Worm (Caenorhabditis elegans): ENCODE data around the gene sdz-4.
"Not testable (repeated sequence)": the region's sequence is repeated elsewhere in the genome, so short reads cannot be mapped to it uniquely, and the experiment has no call there.

The sdz-4 gene

DNA sequence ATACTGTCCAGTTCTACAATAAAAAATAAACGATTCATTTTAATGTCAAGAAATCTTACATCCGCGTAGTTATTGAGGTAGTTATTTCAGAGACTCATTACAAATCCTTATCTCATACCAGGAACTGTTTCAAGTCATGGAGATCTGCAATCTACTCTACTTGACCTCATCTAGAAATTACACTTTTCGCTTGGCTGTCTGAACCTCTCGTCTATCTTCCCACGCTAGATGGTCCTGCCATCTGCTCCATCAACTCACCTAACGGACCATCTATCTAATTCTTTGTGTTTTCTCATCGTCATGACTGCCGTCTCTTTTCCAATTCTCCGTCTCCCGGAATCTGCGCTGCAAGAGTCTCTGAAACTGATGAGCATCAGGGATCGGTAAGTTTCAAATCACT is 35.5 kb downstream of the sdz-4 start, which contains the start of gene F45D11.7:
TSS of gene F45D11.7 (plus strand) at position 301 of the 400 bp plus-strand sequence.
- TF ChIP-seq ama-1 (optimal IDR thresholded peaks at IDR 0.05); tbx-37 (GFP tag; conservative IDR thresholded peaks at IDR 0.05); ets-7 (tag; optimal IDR thresholded peaks at IDR 0.05): not testable (repeated sequence)

DNA sequence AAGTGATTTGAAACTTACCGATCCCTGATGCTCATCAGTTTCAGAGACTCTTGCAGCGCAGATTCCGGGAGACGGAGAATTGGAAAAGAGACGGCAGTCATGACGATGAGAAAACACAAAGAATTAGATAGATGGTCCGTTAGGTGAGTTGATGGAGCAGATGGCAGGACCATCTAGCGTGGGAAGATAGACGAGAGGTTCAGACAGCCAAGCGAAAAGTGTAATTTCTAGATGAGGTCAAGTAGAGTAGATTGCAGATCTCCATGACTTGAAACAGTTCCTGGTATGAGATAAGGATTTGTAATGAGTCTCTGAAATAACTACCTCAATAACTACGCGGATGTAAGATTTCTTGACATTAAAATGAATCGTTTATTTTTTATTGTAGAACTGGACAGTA is 37.4 kb downstream of the sdz-4 start, which contains the start of gene F45D11.11:
TSS of gene F45D11.11 (minus strand) at position 101 of the 400 bp plus-strand sequence.
- TF ChIP-seq ama-1 (optimal IDR thresholded peaks at IDR 0.05); scrt-1 (GFP tag; IDR thresholded peaks at IDR 0.05); F13C5.2 (tag; optimal IDR thresholded peaks at IDR 0.05): not testable (repeated sequence)

DNA sequence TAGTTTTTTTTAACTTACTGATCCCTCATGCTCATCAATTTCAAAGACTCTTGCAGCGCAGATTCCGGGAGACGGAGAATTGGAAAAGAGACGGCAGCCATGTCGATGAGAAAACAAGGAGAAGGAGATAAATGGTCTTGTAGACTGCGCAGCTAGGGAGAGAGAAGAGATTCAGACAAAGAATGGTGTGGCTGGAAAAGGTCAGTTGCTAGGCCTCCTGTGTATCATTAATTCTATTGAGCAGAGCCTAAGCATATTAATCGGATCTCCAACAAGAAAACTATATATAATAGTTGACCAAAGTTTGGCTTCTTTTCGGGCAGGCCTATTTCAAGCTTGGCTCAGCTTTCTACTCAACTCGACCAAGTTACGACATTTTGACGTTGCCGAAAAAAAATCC is 40.8 kb downstream of the sdz-4 start, which contains the start of gene fbxb-29:
TSS of gene fbxb-29 (minus strand) at position 101 of the 400 bp plus-strand sequence.
- TF ChIP-seq hnd-1 (tag; optimal IDR thresholded peaks at IDR 0.05), result no peak
- TF ChIP-seq F13C5.2 (tag; optimal IDR thresholded peaks at IDR 0.05), result no peak
- TF ChIP-seq tbx-11 (GFP tag; IDR thresholded peaks at IDR 0.05), result no peak
- TF ChIP-seq flt-1 (GFP tag; IDR thresholded peaks at IDR 0.05), result no peak
- TF ChIP-seq pes-1 (GFP tag; IDR thresholded peaks at IDR 0.05), result no peak
- no peak for TF ChIP-seq ama-1 (optimal IDR thresholded peaks at IDR 0.05)
- TF ChIP-seq sea-1 (GFP tag; conservative IDR thresholded peaks at IDR 0.05), result no peak
- no peak for TF ChIP-seq ceh-36 (tag; optimal IDR thresholded peaks at IDR 0.05)
- no peak for TF ChIP-seq B0310.2 (tag; optimal IDR thresholded peaks at IDR 0.05)

DNA sequence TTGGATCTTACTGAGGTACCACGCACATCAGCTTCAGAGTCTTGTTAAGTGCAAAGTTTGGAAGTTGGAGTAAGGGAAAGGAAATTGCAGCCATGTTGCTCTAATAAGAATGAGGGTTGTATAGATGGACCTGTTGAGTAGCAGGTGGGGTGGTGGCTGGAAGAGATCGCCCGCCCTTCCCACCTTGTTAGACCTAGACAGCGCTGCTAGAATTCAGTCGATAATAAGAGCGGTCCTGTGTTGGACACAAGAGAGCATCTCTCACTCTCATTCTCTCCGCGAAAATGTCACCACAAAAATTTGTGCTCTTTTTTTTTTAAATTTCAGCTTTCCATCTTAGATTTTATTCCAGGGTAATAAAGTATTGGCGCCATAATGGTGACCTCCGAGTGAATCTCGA is 42.6 kb downstream of the sdz-4 start, which contains the start of the genes fbxb-30 and F45D11.5:
TSS of gene fbxb-30 (minus strand) at position 101 of the 400 bp plus-strand sequence.
TSS of gene F45D11.5 (plus strand) at position 352 of the 400 bp plus-strand sequence.
- TF ChIP-seq tra-4 (tag; optimal IDR thresholded peaks at IDR 0.05) (no peak), pes-1 (GFP tag; IDR thresholded peaks at IDR 0.05) (no peak), scrt-1 (GFP tag; IDR thresholded peaks at IDR 0.05) (no peak), F13C5.2 (tag; optimal IDR thresholded peaks at IDR 0.05) (no peak), tbx-11 (GFP tag; IDR thresholded peaks at IDR 0.05) (no peak), ceh-13 (GFP tag; optimal IDR thresholded peaks at IDR 0.05) (no peak), flt-1 (GFP tag; IDR thresholded peaks at IDR 0.05) (no peak), B0310.2 (tag; optimal IDR thresholded peaks at IDR 0.05) (no peak), ets-7 (tag; optimal IDR thresholded peaks at IDR 0.05) (no peak)

DNA sequence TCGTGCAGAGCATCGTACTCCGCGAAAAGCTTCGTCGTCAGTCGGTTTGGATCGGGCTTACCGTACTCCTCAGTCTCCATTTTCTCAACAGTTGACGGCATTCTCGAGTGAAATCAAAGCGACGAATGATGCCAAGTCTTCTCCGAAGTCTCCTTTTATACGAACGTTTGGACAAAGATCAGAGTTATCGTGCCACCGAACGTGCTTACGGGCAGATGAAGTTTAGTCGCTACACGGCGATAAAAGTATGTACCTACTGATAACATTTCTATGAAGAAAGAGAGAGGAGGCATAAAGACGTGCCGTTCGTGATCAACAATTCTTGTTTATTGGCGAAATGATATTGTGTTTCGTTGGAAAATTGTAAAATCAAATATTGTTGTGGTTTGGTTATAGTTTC is 47.7 kb downstream of the sdz-4 start, which contains the start of gene F45D11.14:
TSS of gene F45D11.14 (minus strand) at position 101 of the 400 bp plus-strand sequence.
- not testable (repeated sequence) for TF ChIP-seq hnd-1, ets-7, F13C5.2 (tag; optimal IDR thresholded peaks at IDR 0.05)

All from whole organism, early embryonic.